Worm (Caenorhabditis elegans) whole organism, L2 larva: Measurements from ENCODE around the gene str-4.

Source experiments
- ama-1 ChIP-seq: fragments of 150-350 bp; optimal IDR thresholded peaks from 2 replicates; lab custom pipeline; 2018; ENCODE audit warnings: inconsistent platforms
- nhr-237 ChIP-seq: fragments of 150-350 bp; optimal IDR thresholded peaks from 2 replicates; lab custom pipeline; 2014; ENCODE audit warnings: missing biosample characterization, missing genetic modification characterization

DNA sequence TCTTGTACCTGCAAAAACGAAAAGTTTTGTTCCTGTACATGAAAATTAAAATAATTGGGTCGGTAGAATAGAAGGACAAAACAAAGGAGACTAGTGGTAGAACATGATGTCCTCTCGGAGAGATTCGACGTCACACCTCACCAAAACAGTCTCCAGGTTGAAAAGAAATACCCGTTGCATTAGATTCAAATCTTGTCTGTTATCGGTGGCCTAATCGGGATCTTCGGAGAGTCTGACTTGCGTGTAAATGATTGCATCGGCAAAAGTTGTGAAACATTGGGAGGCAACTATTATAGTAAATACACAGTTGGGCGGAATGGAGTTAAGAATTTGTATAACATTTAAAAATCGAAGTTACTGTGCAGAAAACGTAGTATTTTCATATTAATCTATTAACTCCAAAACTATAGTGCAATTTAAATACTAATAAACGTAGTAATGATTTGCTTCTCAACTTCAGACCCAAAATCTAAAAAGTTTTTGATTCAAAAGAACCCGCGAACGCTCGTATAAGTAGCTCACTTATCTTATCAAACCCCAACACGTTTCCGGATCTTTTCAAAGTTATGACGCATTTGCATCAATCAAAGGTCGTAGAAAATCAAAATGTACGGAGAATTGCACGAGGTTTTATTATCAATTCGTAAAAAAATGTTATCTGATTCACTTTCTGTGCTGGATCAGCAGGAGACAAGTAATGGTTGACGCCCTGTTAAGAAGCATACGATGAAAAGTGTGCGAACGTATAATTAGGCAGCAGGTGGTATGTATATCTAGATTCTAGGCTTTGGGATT is 6.0 kb downstream of the str-4 start, which contains the start of gene nhr-168:
- TF ChIP-seq ama-1 (lab: Kevin White, UChicago) (no peak), nhr-237 (tag; lab: Kevin White, UChicago) (no peak)
